Worm (Caenorhabditis elegans): ENCODE measurements around the gene vem-1.
A peak's percentile ranks its signal among the peaks of the same experiment; 100 is the strongest.

Gene vem-1

DNA sequence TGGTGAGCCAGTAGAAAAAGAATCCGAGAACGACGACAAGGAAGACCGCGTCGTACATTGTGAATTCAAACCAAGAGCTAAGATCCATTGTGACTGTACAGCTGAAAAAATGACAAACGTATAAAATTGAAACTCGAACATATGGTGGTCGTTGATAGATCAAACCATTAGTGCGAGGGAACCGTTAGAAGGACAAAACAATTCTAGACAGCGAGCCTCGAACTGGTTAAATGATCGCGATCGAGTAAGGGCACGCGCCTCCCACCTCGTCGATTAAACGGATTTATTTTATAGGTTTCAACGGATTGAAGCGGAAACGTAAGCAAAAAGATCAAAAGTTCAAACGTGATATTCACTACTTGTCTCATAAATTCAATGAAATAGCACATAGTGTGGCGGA lies at the start of gene vem-1:
Gene vem-1, minus strand, starts transcription at position 101 of the 400 bp plus-strand sequence.
- no peak for TF ChIP-seq ztf-4 (tag; optimal IDR thresholded peaks at IDR 0.05)

DNA sequence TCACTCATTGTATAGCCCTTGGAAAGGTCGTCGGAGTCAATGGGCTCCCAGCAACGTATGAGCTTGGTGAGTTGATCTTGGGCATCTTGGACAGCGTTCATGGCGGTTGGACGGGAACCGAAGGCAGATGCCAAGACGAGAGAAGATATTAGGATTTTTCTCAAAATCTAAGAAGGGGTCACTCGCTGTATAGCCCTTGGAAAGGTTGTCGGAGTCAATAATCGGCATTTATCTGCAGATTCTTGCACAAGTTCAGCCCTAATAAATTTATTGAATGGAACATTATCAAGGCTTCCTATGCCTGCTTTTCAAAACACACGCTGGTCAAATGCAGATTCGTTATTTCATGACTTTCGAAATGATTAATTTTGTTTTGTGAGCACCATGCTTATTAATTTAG lies 49.4 kb upstream of the vem-1 start, which contains the start of gene C02B8.7:
Gene C02B8.7, minus strand, starts transcription at position 101 of the 400 bp plus-strand sequence.
- TF ChIP-seq mml-1 (tag; optimal IDR thresholded peaks at IDR 0.05) = no peak
- TF ChIP-seq lin-15B (tag; optimal IDR thresholded peaks at IDR 0.05) = no peak
- TF ChIP-seq nhr-12 (tag; optimal IDR thresholded peaks at IDR 0.05) = no peak
- TF ChIP-seq pqm-1 (tag; optimal IDR thresholded peaks at IDR 0.05) = no peak
- TF ChIP-seq nhr-237 (tag; optimal IDR thresholded peaks at IDR 0.05) = no peak
- no peak for TF ChIP-seq sea-2 (GFP tag; optimal IDR thresholded peaks at IDR 0.05)
- no peak for TF ChIP-seq nhr-67 (tag; optimal IDR thresholded peaks at IDR 0.05)
- TF ChIP-seq ama-1 (optimal IDR thresholded peaks at IDR 0.05) = no peak
- TF ChIP-seq fkh-2 (tag; optimal IDR thresholded peaks at IDR 0.05) = no peak
- no peak for TF ChIP-seq elt-1 (tag; optimal IDR thresholded peaks at IDR 0.05)
- TF ChIP-seq hmg-11 (tag; optimal IDR thresholded peaks at IDR 0.05) = no peak
- no peak for TF ChIP-seq fos-1 (tag; optimal IDR thresholded peaks at IDR 0.05)
- TF ChIP-seq elt-3 (tag; optimal IDR thresholded peaks at IDR 0.05) = no peak
- no peak for TF ChIP-seq nfya-1 (tag; optimal IDR thresholded peaks at IDR 0.05; ENCODE audit: insufficient read depth)
- no peak for TF ChIP-seq ztf-4 (tag; optimal IDR thresholded peaks at IDR 0.05)
- TF ChIP-seq nhr-77 (tag; optimal IDR thresholded peaks at IDR 0.05) = no peak
- no peak for TF ChIP-seq nhr-25 (tag; optimal IDR thresholded peaks at IDR 0.05)

DNA sequence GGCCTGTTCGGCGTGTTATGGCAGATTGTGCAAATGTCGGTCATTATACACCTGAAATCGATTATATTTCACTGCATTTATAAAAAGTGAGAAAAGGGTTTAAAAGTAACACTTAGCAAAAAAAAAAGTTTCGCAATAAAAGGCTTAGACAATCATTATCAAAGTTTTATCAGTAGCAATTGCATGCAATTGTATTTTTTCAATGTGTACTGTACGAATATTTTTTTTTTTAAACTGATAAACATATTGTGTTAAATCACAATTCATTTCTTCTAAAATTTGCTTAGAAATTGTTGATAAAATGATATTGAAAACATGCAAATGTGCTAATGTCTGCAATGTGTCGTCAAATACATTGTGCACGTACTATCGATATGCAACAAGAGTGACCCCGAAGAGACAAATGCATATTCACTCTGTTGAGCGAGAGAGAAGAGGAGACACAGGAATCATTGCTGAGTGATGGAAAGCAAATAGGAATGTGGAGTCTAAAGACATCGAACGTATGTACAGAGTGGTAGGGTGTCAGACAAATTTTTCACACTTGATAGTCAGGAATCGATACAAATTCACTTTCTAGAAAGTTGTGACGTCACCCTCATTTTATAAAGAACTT lies 48.0 kb upstream of the vem-1 start, which contains the start of gene C02B8.6:
Gene C02B8.6, minus strand, starts transcription at position 51 of the 616 bp plus-strand sequence.
- no peak for TF ChIP-seq ceh-82 (tag; optimal IDR thresholded peaks at IDR 0.05)
- TF ChIP-seq nhr-43 (tag; optimal IDR thresholded peaks at IDR 0.05; ENCODE audit: poor library complexity, severe bottlenecking) = no peak
- TF ChIP-seq ztf-4 (tag; optimal IDR thresholded peaks at IDR 0.05) = no peak
- no peak for TF ChIP-seq unc-62 (GFP tag; optimal IDR thresholded peaks at IDR 0.05)
- no peak for TF ChIP-seq ztf-11 (tag; optimal IDR thresholded peaks at IDR 0.05)
- no peak for TF ChIP-seq nhr-67 (tag; optimal IDR thresholded peaks at IDR 0.05)
- no peak for TF ChIP-seq lsy-12 (tag; optimal IDR thresholded peaks at IDR 0.05)
- no peak for TF ChIP-seq egl-27 (tag; optimal IDR thresholded peaks at IDR 0.05)
- TF ChIP-seq unc-39 (tag; optimal IDR thresholded peaks at IDR 0.05) = no peak
- peak; percentile 73 for TF ChIP-seq ceh-28 (tag; optimal IDR thresholded peaks at IDR 0.05)
- no peak for TF ChIP-seq nhr-76 (tag; optimal IDR thresholded peaks at IDR 0.05)
- no peak for TF ChIP-seq ceh-16 (tag; optimal IDR thresholded peaks at IDR 0.05)
- peak; percentile 60 for TF ChIP-seq lin-39 (tag; optimal IDR thresholded peaks at IDR 0.05)
- peak; percentile 85 for TF ChIP-seq pha-4 (tag; optimal IDR thresholded peaks at IDR 0.05)
- no peak for TF ChIP-seq nhr-77 (tag; optimal IDR thresholded peaks at IDR 0.05)
- TF ChIP-seq fkh-10 (GFP tag; optimal IDR thresholded peaks at IDR 0.05) = no peak
- peak; percentile 19 for TF ChIP-seq skn-1 (tag; optimal IDR thresholded peaks at IDR 0.05)
- no peak for TF ChIP-seq nhr-23 (tag; optimal IDR thresholded peaks at IDR 0.05)
- TF ChIP-seq tbx-2 (tag; optimal IDR thresholded peaks at IDR 0.05) = no peak
- TF ChIP-seq elt-3 (tag; optimal IDR thresholded peaks at IDR 0.05) = no peak
- no peak for TF ChIP-seq daf-12 (tag; optimal IDR thresholded peaks at IDR 0.05)
- TF ChIP-seq elt-2 (tag; optimal IDR thresholded peaks at IDR 0.05) = peak; percentile 70
- TF ChIP-seq eor-1 (tag; optimal IDR thresholded peaks at IDR 0.05) = no peak
- TF ChIP-seq nhr-11 (tag; optimal IDR thresholded peaks at IDR 0.05) = no peak
- TF ChIP-seq sea-2 (GFP tag; optimal IDR thresholded peaks at IDR 0.05) = no peak
- TF ChIP-seq elt-1 (tag; optimal IDR thresholded peaks at IDR 0.05) = no peak
- TF ChIP-seq nhr-237 (tag; optimal IDR thresholded peaks at IDR 0.05) = no peak
- TF ChIP-seq fos-1 (tag; optimal IDR thresholded peaks at IDR 0.05) = no peak
- TF ChIP-seq mml-1 (tag; optimal IDR thresholded peaks at IDR 0.05) = no peak
- TF ChIP-seq egl-5 (tag; optimal IDR thresholded peaks at IDR 0.05) = no peak
- TF ChIP-seq nhr-25 (tag; optimal IDR thresholded peaks at IDR 0.05) = no peak
- TF ChIP-seq jun-1 (tag; optimal IDR thresholded peaks at IDR 0.05) = no peak
- TF ChIP-seq nfya-1 (tag; optimal IDR thresholded peaks at IDR 0.05; ENCODE audit: insufficient read depth) = peak; percentile 51
- no peak for TF ChIP-seq nhr-12 (tag; optimal IDR thresholded peaks at IDR 0.05)
- no peak for TF ChIP-seq ama-1 (optimal IDR thresholded peaks at IDR 0.05)
- no peak for TF ChIP-seq R02D3.7 (tag; optimal IDR thresholded peaks at IDR 0.05)
- TF ChIP-seq fkh-2 (tag; optimal IDR thresholded peaks at IDR 0.05) = no peak
- TF ChIP-seq pqm-1 (tag; optimal IDR thresholded peaks at IDR 0.05) = peak; percentile 64
- TF ChIP-seq lin-15B (tag; optimal IDR thresholded peaks at IDR 0.05) = peak; percentile 14
- peak; percentile 12 for TF ChIP-seq snpc-4 (tag; optimal IDR thresholded peaks at IDR 0.05)
- TF ChIP-seq zag-1 (tag; optimal IDR thresholded peaks at IDR 0.05) = no peak
- TF ChIP-seq ceh-9 (tag; optimal IDR thresholded peaks at IDR 0.05) = no peak
- no peak for TF ChIP-seq aly-2 (tag; optimal IDR thresholded peaks at IDR 0.05)
- no peak for TF ChIP-seq mdl-1 (tag; optimal IDR thresholded peaks at IDR 0.05)
- TF ChIP-seq nhr-28 (tag; optimal IDR thresholded peaks at IDR 0.05) = no peak
- TF ChIP-seq hmg-11 (tag; optimal IDR thresholded peaks at IDR 0.05) = peak; percentile 53
- no peak for TF ChIP-seq ZK546.5 (tag; optimal IDR thresholded peaks at IDR 0.05)
